Worm (Caenorhabditis elegans): ENCODE measurements around the gene R04E5.8.

Gene R04E5.8

ce11 chrX:8835887-8836348, 30.0 kb upstream of the R04E5.8 start, which contains the start of gene C28G1.2 (continued):
- TF ChIP-seq F10E7.11 (tag; optimal IDR thresholded peaks at IDR 0.05) = peak; percentile 84
- peak; percentile 64 for TF ChIP-seq F22D6.2 (tag; optimal IDR thresholded peaks at IDR 0.05)
- TF ChIP-seq fkh-3 (tag; optimal IDR thresholded peaks at IDR 0.05) = peak; percentile 70
- peak; percentile 89 for TF ChIP-seq hmg-20 (GFP tag; IDR thresholded peaks at IDR 0.05)
- peak; percentile 68 for TF ChIP-seq nhr-80 (tag; optimal IDR thresholded peaks at IDR 0.05)
- peak; percentile 90 for TF ChIP-seq B0336.3 (GFP tag; IDR thresholded peaks at IDR 0.05)
- peak; percentile 91 for TF ChIP-seq ceh-40 (GFP tag; IDR thresholded peaks at IDR 0.05)
- peak; percentile 96 for TF ChIP-seq lin-40 (tag; optimal IDR thresholded peaks at IDR 0.05)
- peak; percentile 88 for TF ChIP-seq F57A8.1 (GFP tag; optimal IDR thresholded peaks at IDR 0.05)
- peak; percentile 86 for TF ChIP-seq athp-1 (tag; optimal IDR thresholded peaks at IDR 0.05)
- TF ChIP-seq snpc-1.3 (tag; optimal IDR thresholded peaks at IDR 0.05; ENCODE audit: insufficient read depth) = peak; percentile 92
- peak; percentile 75 for TF ChIP-seq ccch-3 (GFP tag; optimal IDR thresholded peaks at IDR 0.05)
- peak; percentile 98 for TF ChIP-seq rpc-1 (optimal IDR thresholded peaks at IDR 0.05)
- TF ChIP-seq rpc-1 (tag; optimal IDR thresholded peaks at IDR 0.05) = peak; percentile 97
- TF ChIP-seq pbrm-1 (GFP tag; IDR thresholded peaks at IDR 0.05) = peak; percentile 94
- TF ChIP-seq F23B12.7 (tag; optimal IDR thresholded peaks at IDR 0.05; ENCODE audit: insufficient read depth) = peak; percentile 62
- TF ChIP-seq egrh-3 (GFP tag; IDR thresholded peaks at IDR 0.05) = peak; percentile 63; the same call in 1 of the 2 replicates
- peak; percentile 92 for TF ChIP-seq ztf-18 (tag; optimal IDR thresholded peaks at IDR 0.05)
- peak; percentile 100 for TF ChIP-seq B0261.1 (tag; optimal IDR thresholded peaks at IDR 0.05)
- no peak; the same call in 1 of the 2 replicates for TF ChIP-seq mcd-1 (GFP tag; IDR thresholded peaks at IDR 0.05)
- peak in 2 of 3 experiments; percentile 59 to 83 for TF ChIP-seq lin-35 (GFP tag; optimal IDR thresholded peaks at IDR 0.05)
- peak; percentile 97 for TF ChIP-seq die-1 (tag; optimal IDR thresholded peaks at IDR 0.05)
- 0 out of 2 replicates have a peak, but pooled peaks have one; percentile 25 for TF ChIP-seq madf-8 (GFP tag; conservative IDR thresholded peaks at IDR 0.05)
- no peak for TF ChIP-seq ceh-91 (GFP tag; IDR thresholded peaks at IDR 0.05)
- no peak for TF ChIP-seq F33H1.4 (GFP tag; IDR thresholded peaks at IDR 0.05)
- TF ChIP-seq F37B4.10 (GFP tag; IDR thresholded peaks at IDR 0.05) = 0 out of 2 replicates have a peak, but pooled peaks have one; percentile 46
- TF ChIP-seq bed-2 (GFP tag; IDR thresholded peaks at IDR 0.05) = no peak
- TF ChIP-seq bed-1 (GFP tag; IDR thresholded peaks at IDR 0.05) = no peak
- no peak; the same call in none of the 2 replicates for TF ChIP-seq zfh-2 (GFP tag; conservative IDR thresholded peaks at IDR 0.05)
- TF ChIP-seq C06A6.2 (GFP tag; conservative IDR thresholded peaks at IDR 0.05) = peak; percentile 71
- TF ChIP-seq Y95B8A.8 (GFP tag; IDR thresholded peaks at IDR 0.05) = peak; percentile 78
- peak; percentile 90 for TF ChIP-seq hmg-1.2 (GFP tag; IDR thresholded peaks at IDR 0.05)
- TF ChIP-seq akir-1 (GFP tag; optimal IDR thresholded peaks at IDR 0.05) = peak; percentile 84
- peak; percentile 91 for TF ChIP-seq egl-18 (GFP tag; IDR thresholded peaks at IDR 0.05)
- TF ChIP-seq madf-6 (GFP tag; IDR thresholded peaks at IDR 0.05) = no peak; the same call in 1 of the 2 replicates
- TF ChIP-seq unc-130 (GFP tag; optimal IDR thresholded peaks at IDR 0.05) = peak; percentile 88
- TF ChIP-seq F39B2.1 (GFP tag; IDR thresholded peaks at IDR 0.05) = 0 out of 2 replicates have a peak, but pooled peaks have one; percentile 50
- TF ChIP-seq nhr-179 (tag; optimal IDR thresholded peaks at IDR 0.05) = peak; percentile 17
- TF ChIP-seq repo-1 (tag; optimal IDR thresholded peaks at IDR 0.05) = peak; percentile 92
- TF ChIP-seq cebp-1 (GFP tag; IDR thresholded peaks at IDR 0.05) = peak; percentile 70; the same call in 1 of the 2 replicates
- TF ChIP-seq cebp-1 (tag; optimal IDR thresholded peaks at IDR 0.05) = peak; percentile 92
- peak; percentile 94 for TF ChIP-seq K12H6.12 (tag; optimal IDR thresholded peaks at IDR 0.05)
- TF ChIP-seq T26A5.8 (tag; optimal IDR thresholded peaks at IDR 0.05) = peak; percentile 92
- TF ChIP-seq F49E8.2 (tag; optimal IDR thresholded peaks at IDR 0.05; ENCODE audit: insufficient read depth) = no peak
- peak; percentile 93 for TF ChIP-seq him-1 (tag; optimal IDR thresholded peaks at IDR 0.05)
- no peak for TF ChIP-seq ama-1 (optimal IDR thresholded peaks at IDR 0.05)
- peak; percentile 79 to 92 for TF ChIP-seq ama-1 (GFP tag; optimal IDR thresholded peaks at IDR 0.05)
- 0 out of 2 replicates have a peak, but pooled peaks have one; percentile 54 for TF ChIP-seq hlh-26 (GFP tag; conservative IDR thresholded peaks at IDR 0.05)
- peak; percentile 88 for TF ChIP-seq zim-3 (tag; optimal IDR thresholded peaks at IDR 0.05)

Data from whole organism, young adult.